Fruit fly (Drosophila melanogaster): Measurements from ENCODE around the gene Alr.

The Alr gene

dm6 chrX:19783457-19783856, 35.3 kb downstream of the Alr start, which contains the start of gene zld (continued):
- TF ChIP-seq NK7.1 (GFP tag; optimal IDR thresholded peaks at IDR 0.05) (no peak), CG33213 (GFP tag; optimal IDR thresholded peaks at IDR 0.05) (no peak), CG1647 (GFP tag; optimal IDR thresholded peaks at IDR 0.05) (no peak), CG15601 (tag; optimal IDR thresholded peaks at IDR 0.05) (no peak), CG5180 (GFP tag; optimal IDR thresholded peaks at IDR 0.05) (no peak), CG18262 (tag; optimal IDR thresholded peaks at IDR 0.05) (no peak), CG10565 (GFP tag; optimal IDR thresholded peaks at IDR 0.05) (no peak), CG12236 (GFP tag; optimal IDR thresholded peaks at IDR 0.05) (no peak), ara (GFP tag; IDR thresholded peaks at IDR 0.05) (no peak), pzg (GFP tag; optimal IDR thresholded peaks at IDR 0.05) (no peak), CG15011 (GFP tag; optimal IDR thresholded peaks at IDR 0.05) (no peak), HmgD (GFP tag; optimal IDR thresholded peaks at IDR 0.05) (no peak), CG5953 (GFP tag; IDR thresholded peaks at IDR 0.05) (no peak), CG10543 (GFP tag; optimal IDR thresholded peaks at IDR 0.05) (no peak), Opbp (GFP tag; IDR thresholded peaks at IDR 0.05; ENCODE audit: partially characterized antibody) (0 out of 3 replicates have a peak, but pooled peaks have one; percentile 42), pros (GFP tag; optimal IDR thresholded peaks at IDR 0.05) (peak; percentile 43), Scr (GFP tag; IDR thresholded peaks at IDR 0.05; ENCODE audit: partially characterized antibody) (peak; percentile 39; the same call in 1 of the 2 replicates), ems (GFP tag; optimal IDR thresholded peaks at IDR 0.05) (no peak), cg (GFP tag; optimal IDR thresholded peaks at IDR 0.05) (peak; percentile 89), gsb-n (tag; optimal IDR thresholded peaks at IDR 0.05) (peak; percentile 56), ranshi (GFP tag; IDR thresholded peaks at IDR 0.05) (no peak), z (GFP tag; IDR thresholded peaks at IDR 0.05) (no peak), lmd (GFP tag; IDR thresholded peaks at IDR 0.05) (no peak), dmrt11E (tag; optimal IDR thresholded peaks at IDR 0.05) (no peak), seq (GFP tag; IDR thresholded peaks at IDR 0.05) (no peak), unpg (GFP tag; optimal IDR thresholded peaks at IDR 0.05) (no peak), Doc2 (GFP tag; IDR thresholded peaks at IDR 0.05) (no peak), zfh1 (GFP tag; IDR thresholded peaks at IDR 0.05) (peak; percentile 54; the same call in 2 of the 3 replicates), Ravus (GFP tag; IDR thresholded peaks at IDR 0.05) (no peak), otp (GFP tag; IDR thresholded peaks at IDR 0.05) (no peak), hkb (optimal IDR thresholded peaks at IDR 0.05) (no peak), hkb (GFP tag; IDR thresholded peaks at IDR 0.05) (no peak), phol (tag; optimal IDR thresholded peaks at IDR 0.05) (no peak), ssp (GFP tag; IDR thresholded peaks at IDR 0.05) (no peak), CG1792 (GFP tag; optimal IDR thresholded peaks at IDR 0.05) (no peak), zen2 (GFP tag; IDR thresholded peaks at IDR 0.05; ENCODE audit: partially characterized antibody) (no peak), CG14050 (GFP tag; IDR thresholded peaks at IDR 0.05) (no peak), CG16779 (GFP tag; IDR thresholded peaks at IDR 0.05) (no peak), CG6791 (GFP tag; IDR thresholded peaks at IDR 0.05; ENCODE audit: partially characterized antibody) (no peak; the same call in 2 of the 3 replicates), wor (GFP tag; IDR thresholded peaks at IDR 0.05) (no peak), CG12071 (GFP tag; optimal IDR thresholded peaks at IDR 0.05) (no peak), CG13775 (GFP tag; optimal IDR thresholded peaks at IDR 0.05) (no peak), Ets97D (GFP tag; optimal IDR thresholded peaks at IDR 0.05) (no peak), yki (optimal IDR thresholded peaks at IDR 0.05) (no peak), gsb (GFP tag; IDR thresholded peaks at IDR 0.05) (no peak), D (optimal IDR thresholded peaks at IDR 0.05) (no peak), D (GFP tag; optimal IDR thresholded peaks at IDR 0.05) (no peak), fd102C (GFP tag; optimal IDR thresholded peaks at IDR 0.05) (peak; percentile 40), CG8359 (GFP tag; optimal IDR thresholded peaks at IDR 0.05; ENCODE audit: borderline replicate concordance) (no peak), twi (tag; optimal IDR thresholded peaks at IDR 0.05) (peak; percentile 39), vfl (GFP tag; optimal IDR thresholded peaks at IDR 0.05) (peak; percentile 22), sima (GFP tag; optimal IDR thresholded peaks at IDR 0.05) (no peak), NFAT (GFP tag; IDR thresholded peaks at IDR 0.05) (no peak)
